Worm (Caenorhabditis elegans) whole organism, L3 larva: Measurements from ENCODE around the gene pqn-8.

Experiments used
- ceh-16 ChIP-seq: sonication (generic microtip); optimal IDR thresholded peaks from 2 replicates; lab custom pipeline; 2017; ENCODE audit warnings: missing biosample characterization, missing genetic modification characterization
- daf-12 ChIP-seq: fragments of 150-350 bp; optimal IDR thresholded peaks from 2 replicates; lab custom pipeline; 2014; ENCODE audit warnings: missing biosample characterization, missing genetic modification reagents, missing genetic modification characterization
- egl-27 ChIP-seq: sonication (generic microtip); optimal IDR thresholded peaks from 4 replicates; lab custom pipeline; 2017; ENCODE audit warnings: missing biosample characterization, missing genetic modification reagents, missing genetic modification characterization
- eor-1 ChIP-seq, 2 experiments: fragments of 150-350 bp; optimal IDR thresholded peaks; 2 replicates each; lab custom pipeline; 2014 to 2018; ENCODE audit warnings: missing biosample characterization in 2 of 2, missing genetic modification characterization in 2 of 2
- fos-1 ChIP-seq: fragments of 150-350 bp; optimal IDR thresholded peaks from 2 replicates; lab custom pipeline; 2014; ENCODE audit warnings: missing biosample characterization, missing genetic modification characterization
- mdl-1 ChIP-seq: fragments of 150-350 bp; optimal IDR thresholded peaks from 2 replicates; lab custom pipeline; 2014; ENCODE audit warnings: missing biosample characterization, missing genetic modification characterization
- nhr-11 ChIP-seq: fragments of 150-350 bp; optimal IDR thresholded peaks from 2 replicates; lab custom pipeline; 2014; ENCODE audit warnings: missing biosample characterization, missing genetic modification characterization
- nhr-12 ChIP-seq: fragments of 150-350 bp; optimal IDR thresholded peaks from 2 replicates; lab custom pipeline; 2014; ENCODE audit warnings: missing biosample characterization, missing genetic modification characterization
- nhr-237 ChIP-seq: fragments of 150-350 bp; optimal IDR thresholded peaks from 2 replicates; lab custom pipeline; 2014; ENCODE audit warnings: missing biosample characterization, missing genetic modification characterization
- nhr-25 ChIP-seq: sonication (generic microtip); optimal IDR thresholded peaks from 2 replicates; lab custom pipeline; 2017; ENCODE audit warnings: missing biosample characterization, missing genetic modification characterization
- nhr-76 ChIP-seq: fragments of 150-350 bp; sonication (generic microtip); optimal IDR thresholded peaks from 5 replicates; lab custom pipeline; 2014; ENCODE audit warnings: missing biosample characterization, missing genetic modification characterization
- unc-62 ChIP-seq: fragments of 150-350 bp; sonication (generic microtip); optimal IDR thresholded peaks from 4 replicates; lab custom pipeline; 2014; ENCODE audit warnings: missing biosample characterization, missing genetic modification reagents, missing genetic modification characterization

DNA sequence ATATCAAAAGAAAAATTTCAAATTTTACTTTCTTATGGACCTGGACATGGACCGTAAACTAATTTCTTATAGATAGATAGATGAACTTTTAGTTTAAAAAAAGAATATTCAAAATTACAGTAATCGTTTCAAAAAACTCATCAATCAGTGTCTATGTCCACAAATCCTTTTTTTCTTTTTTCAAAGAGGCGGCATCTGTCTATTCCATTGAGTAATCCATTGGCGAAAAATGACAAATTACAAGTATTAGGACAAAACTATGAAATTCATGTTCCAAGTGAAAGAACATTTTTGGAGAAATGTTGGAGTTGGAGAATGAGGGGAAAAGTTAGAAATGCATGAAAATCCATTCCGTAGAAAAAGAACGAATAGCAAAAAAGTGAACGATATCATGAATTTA, 12.2 kb downstream of the pqn-8 start:
- TF ChIP-seq nhr-25 (tag; lab: Kevin White, UChicago) (no peak), nhr-76 (tag; lab: Kevin White, UChicago) (no peak), nhr-11 (tag; lab: Kevin White, UChicago) (no peak), eor-1 (tag; optimal IDR thresholded peaks at IDR 0.05; lab: Kevin White, UChicago) (no peak), fos-1 (tag; lab: Kevin White, UChicago) (no peak), ceh-16 (no peak), egl-27 (tag; lab: Kevin White, UChicago) (no peak), mdl-1 (no peak), nhr-12 (tag; lab: Kevin White, UChicago) (no peak), daf-12 (tag; lab: Kevin White, UChicago) (no peak), unc-62 (GFP tag; lab: Kevin White, UChicago) (no peak), nhr-237 (tag; lab: Kevin White, UChicago) (no peak)
